Worm (Caenorhabditis elegans) whole organism, L4 larva: ENCODE data around the gene F32H5.4.

Experiments used
- F26F4.8 ChIP-seq: fragments of 200-800 bp; sonication (Bioruptor generic); conservative IDR thresholded peaks from 2 replicates; pipeline ENCODE4 v1.3.6; 2022; ENCODE audit warnings: missing genetic modification characterization, missing compliant biosample characterization
- F37D6.2 ChIP-seq: sonication (generic microtip); optimal IDR thresholded peaks from 2 replicates; lab custom pipeline; 2016; ENCODE audit warnings: mild to moderate bottlenecking, missing genetic modification characterization, missing compliant biosample characterization
- F44E2.7 ChIP-seq: fragments of 200-800 bp; sonication (Bioruptor generic); IDR thresholded peaks from 2 replicates; pipeline ENCODE4 v2.1.2; 2022; ENCODE audit warnings: missing genetic modification characterization, missing compliant biosample characterization
- F49E8.2 ChIP-seq: sonication (generic microtip); optimal IDR thresholded peaks from 2 replicates; lab custom pipeline; 2016; ENCODE audit warnings: missing compliant biosample characterization, mild to moderate bottlenecking, missing genetic modification characterization, borderline replicate concordance
- Y105C5A.15 ChIP-seq: fragments of 200-800 bp; sonication (Bioruptor generic); IDR thresholded peaks from 2 replicates; pipeline ENCODE4 v1.3.6; 2022; ENCODE audit warnings: missing genetic modification characterization, missing compliant biosample characterization
- Y48G9A.11 ChIP-seq: fragments of 200-800 bp; sonication (Bioruptor generic); IDR thresholded peaks from 2 replicates; pipeline ENCODE4 v1.3.6; 2022; ENCODE audit warnings: missing genetic modification reagents, missing genetic modification characterization, missing compliant biosample characterization
- Y5F2A.4 ChIP-seq: fragments of 200-800 bp; sonication (Bioruptor generic); optimal IDR thresholded peaks from 2 replicates; lab custom pipeline; 2018; ENCODE audit warnings: mild to moderate bottlenecking, missing genetic modification characterization, missing compliant biosample characterization
- Y75B8A.6 ChIP-seq: fragments of 200-800 bp; sonication (Bioruptor generic); IDR thresholded peaks from 2 replicates; pipeline ENCODE4 v1.3.6; 2022; ENCODE audit warnings: missing genetic modification reagents, missing genetic modification characterization, missing compliant biosample characterization
- ZK337.2 ChIP-seq: fragments of 200-800 bp; sonication (Bioruptor generic); IDR thresholded peaks from 2 replicates; pipeline ENCODE4 v1.3.6; 2022; ENCODE audit warnings: missing genetic modification reagents, missing genetic modification characterization, missing compliant biosample characterization
- ZK546.5 ChIP-seq, 2 experiments: sonication (generic microtip); optimal IDR thresholded peaks; 2 replicates each; lab custom pipeline; 2017; ENCODE audit warnings: missing biosample characterization in 2 of 2, missing genetic modification characterization in 2 of 2
- aly-2 ChIP-seq: sonication (generic microtip); optimal IDR thresholded peaks from 2 replicates; lab custom pipeline; 2018; ENCODE audit warnings: missing biosample characterization, missing genetic modification characterization
- ceh-20 ChIP-seq: fragments of 200-800 bp; sonication (Bioruptor generic); IDR thresholded peaks from 2 replicates; pipeline ENCODE4 v1.3.6; 2022; ENCODE audit warnings: missing genetic modification reagents, missing genetic modification characterization, missing compliant biosample characterization
- ceh-32 ChIP-seq: sonication (generic microtip); optimal IDR thresholded peaks from 2 replicates; lab custom pipeline; 2016; ENCODE audit warnings: mild to moderate bottlenecking, missing genetic modification characterization, missing compliant biosample characterization; ENCODE audit not compliant: poor library complexity
- ceh-44 ChIP-seq: fragments of 200-800 bp; sonication (Bioruptor generic); IDR thresholded peaks from 2 replicates; pipeline ENCODE4 v1.3.6; 2022; ENCODE audit warnings: missing genetic modification reagents, missing genetic modification characterization, missing compliant biosample characterization
- daf-12 ChIP-seq: fragments of 150-350 bp; optimal IDR thresholded peaks from 2 replicates; lab custom pipeline; 2014; ENCODE audit warnings: missing biosample characterization, missing genetic modification reagents, missing genetic modification characterization
- daf-16 ChIP-seq, 3 experiments: sonication (generic microtip); optimal IDR thresholded peaks; 2 replicates each; lab custom pipeline; 2016 to 2017; ENCODE audit warnings: missing genetic modification characterization in 3 of 3, missing genetic modification reagents in 3 of 3, mild to moderate bottlenecking in 2 of 3, missing compliant biosample characterization in 2 of 3, missing biosample characterization in 1 of 3, moderate library complexity in 1 of 3
- daf-19 ChIP-seq: fragments of 200-800 bp; sonication (Bioruptor generic); conservative IDR thresholded peaks from 2 replicates; pipeline ENCODE4 v1.3.6; 2022; ENCODE audit warnings: missing genetic modification characterization, missing compliant biosample characterization
- dmd-9 ChIP-seq: fragments of 200-800 bp; sonication (Bioruptor generic); IDR thresholded peaks from 2 replicates; pipeline ENCODE4 v1.3.6; 2022; ENCODE audit warnings: missing genetic modification reagents, missing genetic modification characterization, missing compliant biosample characterization
- dpl-1 ChIP-seq: fragments of 150-350 bp; optimal IDR thresholded peaks from 2 replicates; lab custom pipeline; 2014; ENCODE audit warnings: missing biosample characterization, missing genetic modification reagents, missing genetic modification characterization
- duxl-1 ChIP-seq: sonication (generic microtip); optimal IDR thresholded peaks from 2 replicates; lab custom pipeline; 2016; ENCODE audit warnings: mild to moderate bottlenecking, missing genetic modification characterization, moderate library complexity, missing compliant biosample characterization; ENCODE audit not compliant: poor library complexity
- egl-27 ChIP-seq: sonication (generic microtip); optimal IDR thresholded peaks from 3 replicates; lab custom pipeline; 2017; ENCODE audit warnings: missing biosample characterization, missing genetic modification reagents, missing genetic modification characterization
- gei-8 ChIP-seq: fragments of 200-800 bp; sonication (Bioruptor generic); optimal IDR thresholded peaks from 2 replicates; lab custom pipeline; 2018; ENCODE audit warnings: mild to moderate bottlenecking, missing genetic modification characterization, missing compliant biosample characterization
- hif-1 ChIP-seq, 2 experiments: sonication (generic microtip); optimal IDR thresholded peaks; 2 replicates each; lab custom pipeline; 2016 to 2017; ENCODE audit warnings: missing compliant biosample characterization in 2 of 2, missing genetic modification characterization in 2 of 2, missing genetic modification reagents in 2 of 2, missing genotype in 2 of 2, mild to moderate bottlenecking in 1 of 2
- hlh-30 ChIP-seq: sonication (generic microtip); optimal IDR thresholded peaks from 2 replicates; lab custom pipeline; 2017; ENCODE audit warnings: antibody characterized with exemption, mild to moderate bottlenecking, missing genetic modification characterization, missing compliant biosample characterization; ENCODE audit not compliant: insufficient read depth
- lin-1 ChIP-seq: fragments of 200-800 bp; sonication (Bioruptor generic); IDR thresholded peaks from 2 replicates; pipeline ENCODE4 v1.3.6; 2022; ENCODE audit warnings: missing genetic modification reagents, missing genetic modification characterization, missing compliant biosample characterization
- lin-38 ChIP-seq: fragments of 200-800 bp; sonication (Bioruptor generic); IDR thresholded peaks from 2 replicates; pipeline ENCODE4 v1.3.6; 2022; ENCODE audit warnings: missing genetic modification reagents, missing genetic modification characterization, missing compliant biosample characterization
- lsy-2 ChIP-seq, 2 experiments: fragments of 150-350 bp in 1 of 2; sonication (generic microtip) in 1 of 2; optimal IDR thresholded peaks; 2 replicates each; lab custom pipeline; 2014 to 2017; ENCODE audit warnings: missing biosample characterization in 2 of 2, missing genetic modification characterization in 2 of 2
- mdl-1 ChIP-seq, 2 experiments: fragments of 150-350 bp in 1 of 2; sonication (generic microtip) in 1 of 2; optimal IDR thresholded peaks; 2 replicates each; lab custom pipeline; 2014 to 2017; ENCODE audit warnings: missing biosample characterization in 2 of 2, missing genetic modification characterization in 2 of 2
- mes-2 ChIP-seq: sonication (generic microtip); optimal IDR thresholded peaks from 2 replicates; lab custom pipeline; 2016; ENCODE audit warnings: missing genotype, mild to moderate bottlenecking, missing genetic modification characterization, missing compliant biosample characterization; ENCODE audit not compliant: poor library complexity, severe bottlenecking
- nhr-102 ChIP-seq: sonication (generic microtip); optimal IDR thresholded peaks from 2 replicates; lab custom pipeline; 2016; ENCODE audit warnings: mild to moderate bottlenecking, missing genetic modification characterization, moderate library complexity, missing compliant biosample characterization
- nhr-111 ChIP-seq: fragments of 200-800 bp; sonication (Bioruptor generic); optimal IDR thresholded peaks from 2 replicates; lab custom pipeline; 2018; ENCODE audit warnings: mild to moderate bottlenecking, missing genetic modification characterization, missing compliant biosample characterization
- nhr-237 ChIP-seq: sonication (generic microtip); optimal IDR thresholded peaks from 2 replicates; lab custom pipeline; 2017; ENCODE audit warnings: missing biosample characterization, missing genetic modification characterization
- nhr-25 ChIP-seq: sonication (generic microtip); optimal IDR thresholded peaks from 2 replicates; lab custom pipeline; 2017; ENCODE audit warnings: missing genetic modification characterization, mild to moderate bottlenecking, missing compliant biosample characterization, antibody characterized with exemption, moderate library complexity, borderline replicate concordance; ENCODE audit not compliant: insufficient read depth
- nhr-28 ChIP-seq: fragments of 150-350 bp; optimal IDR thresholded peaks from 2 replicates; lab custom pipeline; 2014; ENCODE audit warnings: missing biosample characterization, missing genetic modification characterization
- nhr-41 ChIP-seq: fragments of 200-800 bp; sonication (Bioruptor generic); IDR thresholded peaks from 2 replicates; pipeline ENCODE4 v1.3.6; 2022; ENCODE audit warnings: missing genetic modification reagents, missing genetic modification characterization, missing compliant biosample characterization
- nhr-42 ChIP-seq: fragments of 200-800 bp; sonication (Bioruptor generic); IDR thresholded peaks from 2 replicates; pipeline ENCODE4 v1.3.6; 2022; ENCODE audit warnings: missing genetic modification characterization, missing compliant biosample characterization
- nhr-6 ChIP-seq: fragments of 150-350 bp; optimal IDR thresholded peaks from 2 replicates; lab custom pipeline; 2014; ENCODE audit warnings: missing biosample characterization, missing genetic modification characterization
- nhr-77 ChIP-seq: fragments of 150-350 bp; optimal IDR thresholded peaks from 2 replicates; lab custom pipeline; 2014; ENCODE audit warnings: missing biosample characterization, missing genetic modification characterization
- saeg-2 ChIP-seq: fragments of 200-800 bp; sonication (Bioruptor generic); IDR thresholded peaks from 2 replicates; pipeline ENCODE4 v1.3.6; 2022; ENCODE audit warnings: missing genetic modification reagents, missing genetic modification characterization, missing compliant biosample characterization
- sdz-12 ChIP-seq: fragments of 200-800 bp; sonication (Bioruptor generic); optimal IDR thresholded peaks from 2 replicates; lab custom pipeline; 2018; ENCODE audit warnings: mild to moderate bottlenecking, missing genetic modification characterization, missing compliant biosample characterization
- set-16 ChIP-seq: fragments of 200-800 bp; sonication (Bioruptor generic); IDR thresholded peaks from 2 replicates; pipeline ENCODE4 v1.3.6; 2022; ENCODE audit warnings: missing genetic modification reagents, missing genetic modification characterization, missing compliant biosample characterization
- snpc-1.2 ChIP-seq: fragments of 200-800 bp; sonication (Bioruptor generic); IDR thresholded peaks from 2 replicates; pipeline ENCODE4 v1.3.6; 2022; ENCODE audit warnings: missing genetic modification reagents, missing genetic modification characterization, missing compliant biosample characterization
- snpc-4 ChIP-seq: fragments of 150-350 bp; optimal IDR thresholded peaks from 2 replicates; lab custom pipeline; 2014; ENCODE audit warnings: missing biosample characterization, missing genetic modification characterization
- spr-1 ChIP-seq: sonication (generic microtip); optimal IDR thresholded peaks from 2 replicates; lab custom pipeline; 2016; ENCODE audit warnings: mild to moderate bottlenecking, missing genetic modification characterization, missing compliant biosample characterization
- tag-97 ChIP-seq: fragments of 200-800 bp; sonication (Bioruptor generic); IDR thresholded peaks from 2 replicates; pipeline ENCODE4 v1.3.6; 2022; ENCODE audit warnings: missing genetic modification characterization, missing compliant biosample characterization
- unc-62 ChIP-seq, 3 experiments: fragments of 150-350 bp in 1 of 3; sonication (generic microtip); optimal IDR thresholded peaks in 2 of 3; peaks in 1 of 3; 1 replicate in 1 of 3; 2 replicates in 2 of 3; lab custom pipeline; 2014 to 2017; ENCODE audit warnings: missing biosample characterization in 3 of 3, missing genetic modification characterization in 3 of 3, missing genetic modification reagents in 3 of 3, missing genotype in 1 of 3
- zip-2 ChIP-seq: fragments of 150-350 bp; optimal IDR thresholded peaks from 2 replicates; lab custom pipeline; 2014; ENCODE audit warnings: missing biosample characterization, missing genetic modification characterization
- ztf-7 ChIP-seq: fragments of 150-350 bp; optimal IDR thresholded peaks from 2 replicates; lab custom pipeline; 2014; ENCODE audit warnings: missing biosample characterization, missing genetic modification characterization

The F32H5.4 gene

ce11 chrV:13333386-13334180 is 26.8 kb upstream of the F32H5.4 start, which contains the start of gene nhr-168:
nhr-168 (minus strand) TSS chrV:13333871.
- TF ChIP-seq set-16 (GFP tag; lab: Robert Waterston, UW): no peak
- TF ChIP-seq Y48G9A.11 (GFP tag; lab: Robert Waterston, UW): no peak
- no peak for TF ChIP-seq dmd-9 (GFP tag; lab: Robert Waterston, UW)
- TF ChIP-seq daf-19 (GFP tag; lab: Robert Waterston, UW): no peak
- TF ChIP-seq F37D6.2 (tag; lab: Kevin White, UChicago): no peak
- no peak for TF ChIP-seq aly-2 (tag; lab: Kevin White, UChicago)
- TF ChIP-seq spr-1 (tag; lab: Kevin White, UChicago): no peak
- no peak for TF ChIP-seq nhr-111
- TF ChIP-seq saeg-2: no peak
- 0 out of 2 replicates have a peak, but pooled peaks have one; percentile 25 for TF ChIP-seq lin-1 (GFP tag; lab: Robert Waterston, UW)
- TF ChIP-seq zip-2 (tag; lab: Kevin White, UChicago): no peak
- no peak for TF ChIP-seq nhr-25 (tag; lab: Kevin White, UChicago)
- no peak for TF ChIP-seq ceh-44 (GFP tag; lab: Robert Waterston, UW)
- TF ChIP-seq tag-97 (GFP tag; lab: Robert Waterston, UW): no peak
- TF ChIP-seq ZK546.5 (tag; optimal IDR thresholded peaks at IDR 0.05; lab: Kevin White, UChicago): no peak
- no peak for TF ChIP-seq nhr-6 (tag; lab: Kevin White, UChicago)
- no peak for TF ChIP-seq F44E2.7
- TF ChIP-seq gei-8 (GFP tag; lab: Kevin White, UChicago): no peak
- TF ChIP-seq nhr-102 (tag; lab: Kevin White, UChicago): no peak
- no peak for TF ChIP-seq daf-12 (tag; lab: Kevin White, UChicago)
- no peak for TF ChIP-seq Y105C5A.15 (GFP tag; lab: Robert Waterston, UW)
- TF ChIP-seq nhr-28 (tag; lab: Kevin White, UChicago): peak; percentile 55
- no peak for TF ChIP-seq nhr-41
- TF ChIP-seq ceh-32 (tag; lab: Kevin White, UChicago): no peak
- TF ChIP-seq ztf-7: no peak
- no peak for TF ChIP-seq snpc-4 (tag; lab: Kevin White, UChicago)
- TF ChIP-seq dpl-1 (GFP tag; lab: Kevin White, UChicago): no peak
- peak in 1 of 2 experiments; percentile 30 for TF ChIP-seq unc-62 (GFP tag; optimal IDR thresholded peaks at IDR 0.05 in 1 of 2; lab: Kevin White, UChicago)
- TF ChIP-seq unc-62 (tag; optimal IDR thresholded peaks at IDR 0.05; lab: Kevin White, UChicago): no peak
- no peak for TF ChIP-seq duxl-1 (tag; lab: Kevin White, UChicago)
- peak in 1 of 2 experiments; percentile 50 for TF ChIP-seq mdl-1 (tag; optimal IDR thresholded peaks at IDR 0.05; lab: Kevin White, UChicago)
- no peak for TF ChIP-seq F26F4.8 (GFP tag; lab: Robert Waterston, UW)
- no peak for TF ChIP-seq lsy-2 (tag; optimal IDR thresholded peaks at IDR 0.05; lab: Kevin White, UChicago)
- no peak for TF ChIP-seq sdz-12 (GFP tag; lab: Kevin White, UChicago)
- no peak for TF ChIP-seq F49E8.2 (tag; lab: Kevin White, UChicago)
- TF ChIP-seq nhr-237: no peak
- no peak for TF ChIP-seq lin-38 (GFP tag; lab: Robert Waterston, UW)
- TF ChIP-seq hlh-30: peak; percentile 6
- TF ChIP-seq nhr-77 (tag; lab: Kevin White, UChicago): peak; percentile 58
- TF ChIP-seq mes-2 (tag; lab: Kevin White, UChicago): no peak
- no peak for TF ChIP-seq ceh-20 (GFP tag; lab: Robert Waterston, UW)
- TF ChIP-seq Y5F2A.4 (GFP tag; lab: Kevin White, UChicago): no peak
- no peak for TF ChIP-seq egl-27
- no peak for TF ChIP-seq nhr-42 (GFP tag; lab: Robert Waterston, UW)
- TF ChIP-seq hif-1 (tag; optimal IDR thresholded peaks at IDR 0.05; lab: Kevin White, UChicago): no peak
- no peak for TF ChIP-seq Y75B8A.6 (GFP tag; lab: Robert Waterston, UW)
- no peak for TF ChIP-seq daf-16 (GFP tag; optimal IDR thresholded peaks at IDR 0.05; lab: Kevin White, UChicago)
- TF ChIP-seq daf-16 (tag; optimal IDR thresholded peaks at IDR 0.05; lab: Kevin White, UChicago): peak; percentile 32
- TF ChIP-seq ZK337.2: no peak
- TF ChIP-seq snpc-1.2: no peak
